Fruit fly (Drosophila melanogaster) whole organism, embryonic: ENCODE measurements around the gene CG3703.

ENCODE experiments used
- Aef1 ChIP-seq: fragments of 200-800 bp; sonication (Bioruptor generic); IDR thresholded peaks from 3 replicates; pipeline ENCODE4 v1.3.6; 2022; ENCODE audit warnings: missing biosample characterization, missing genetic modification characterization
- Asciz ChIP-seq: fragments of 200-800 bp; sonication (Bioruptor generic); optimal IDR thresholded peaks from 2 replicates; lab custom pipeline; 2017; ENCODE audit warnings: missing biosample characterization, mild to moderate bottlenecking, missing genetic modification characterization, missing genetic modification reagents
- Blimp-1 ChIP-seq: fragments of 200-800 bp; sonication (Bioruptor generic); optimal IDR thresholded peaks from 3 replicates; lab custom pipeline; 2018; ENCODE audit warnings: missing biosample characterization, missing genetic modification characterization, mild to moderate bottlenecking, moderate library complexity, missing genetic modification reagents
- CG10209 ChIP-seq: fragments of 200-800 bp; sonication (Bioruptor generic); optimal IDR thresholded peaks from 3 replicates; lab custom pipeline; 2017; ENCODE audit warnings: missing biosample characterization, mild to moderate bottlenecking, missing genetic modification characterization, missing genetic modification reagents
- CG10366 ChIP-seq: fragments of 200-800 bp; sonication (Bioruptor generic); IDR thresholded peaks from 2 replicates; pipeline ENCODE4 v1.3.6; 2022; ENCODE audit warnings: missing biosample characterization, missing genetic modification characterization
- CG10654 ChIP-seq: fragments of 200-800 bp; sonication (Bioruptor generic); optimal IDR thresholded peaks from 2 replicates; lab custom pipeline; 2016; ENCODE audit warnings: missing biosample characterization, missing genetic modification characterization
- CG11504 ChIP-seq: fragments of 200-800 bp; sonication (Bioruptor generic); optimal IDR thresholded peaks from 3 replicates; lab custom pipeline; 2019; ENCODE audit warnings: missing biosample characterization, mild to moderate bottlenecking, missing genetic modification characterization, moderate library complexity
- CG11696 ChIP-seq: fragments of 200-800 bp; sonication (Bioruptor generic); IDR thresholded peaks from 2 replicates; pipeline ENCODE4 v1.3.6; 2022; ENCODE audit warnings: missing biosample characterization, missing genetic modification characterization
- CG16779 ChIP-seq: fragments of 200-800 bp; sonication (Bioruptor generic); IDR thresholded peaks from 2 replicates; pipeline ENCODE4 v1.3.6; 2022; ENCODE audit warnings: missing biosample characterization, missing genetic modification characterization
- CG1792 ChIP-seq: fragments of 200-800 bp; sonication (Bioruptor generic); optimal IDR thresholded peaks from 2 replicates; lab custom pipeline; 2016; ENCODE audit warnings: missing biosample characterization, missing genetic modification characterization
- CG18011 ChIP-seq: fragments of 200-800 bp; sonication (Bioruptor generic); optimal IDR thresholded peaks from 2 replicates; lab custom pipeline; 2017; ENCODE audit warnings: missing biosample characterization, missing genetic modification characterization, mild to moderate bottlenecking, moderate library complexity, missing genotype
- CG2199 ChIP-seq: fragments of 200-800 bp; sonication (Bioruptor generic); IDR thresholded peaks from 3 replicates; pipeline ENCODE4 v1.3.6; 2022; ENCODE audit warnings: missing biosample characterization, missing genetic modification characterization
- CG31388 ChIP-seq: fragments of 200-800 bp; sonication (Bioruptor generic); optimal IDR thresholded peaks from 2 replicates; lab custom pipeline; 2016; ENCODE audit warnings: missing biosample characterization, missing genetic modification characterization
- CG4328 ChIP-seq: fragments of 200-800 bp; sonication (Bioruptor generic); optimal IDR thresholded peaks from 3 replicates; lab custom pipeline; 2017; ENCODE audit warnings: missing biosample characterization, missing genetic modification reagents, missing genetic modification characterization
- CG4404 ChIP-seq: fragments of 200-800 bp; sonication (Bioruptor generic); IDR thresholded peaks from 2 replicates; pipeline ENCODE4 v1.3.6; 2022; ENCODE audit warnings: missing biosample characterization, missing genetic modification characterization
- CG4424 ChIP-seq: fragments of 200-800 bp; sonication (Bioruptor generic); optimal IDR thresholded peaks from 3 replicates; lab custom pipeline; 2016; ENCODE audit warnings: missing biosample characterization, missing genetic modification characterization
- CG6272 ChIP-seq: fragments of 200-800 bp; sonication (Bioruptor generic); IDR thresholded peaks from 2 replicates; pipeline ENCODE4 v1.3.6; 2022; ENCODE audit warnings: missing biosample characterization, missing genetic modification characterization
- CG6683 ChIP-seq: fragments of 200-800 bp; sonication (Bioruptor generic); optimal IDR thresholded peaks from 2 replicates; lab custom pipeline; 2017; ENCODE audit warnings: missing biosample characterization, mild to moderate bottlenecking, missing genetic modification characterization, missing genetic modification reagents
- CG7987 ChIP-seq: fragments of 200-800 bp; sonication (Bioruptor generic); optimal IDR thresholded peaks from 2 replicates; lab custom pipeline; 2018; ENCODE audit warnings: missing biosample characterization, mild to moderate bottlenecking, missing genetic modification characterization, moderate library complexity
- CG8281 ChIP-seq: fragments of 200-800 bp; sonication (Bioruptor generic); optimal IDR thresholded peaks from 2 replicates; lab custom pipeline; 2018; ENCODE audit warnings: missing biosample characterization, mild to moderate bottlenecking, missing genetic modification characterization, moderate library complexity
- CG8765 ChIP-seq: fragments of 200-800 bp; sonication (Bioruptor generic); IDR thresholded peaks from 2 replicates; pipeline ENCODE4 v1.3.6; 2022; ENCODE audit warnings: missing biosample characterization, missing genetic modification characterization
- CG8944 ChIP-seq: fragments of 200-800 bp; sonication (Bioruptor generic); optimal IDR thresholded peaks from 3 replicates; lab custom pipeline; 2016; ENCODE audit warnings: missing biosample characterization, missing genetic modification characterization
- CG9215 ChIP-seq: fragments of 200-800 bp; sonication (Bioruptor generic); IDR thresholded peaks from 2 replicates; pipeline ENCODE4 v1.3.6; 2022; ENCODE audit warnings: missing biosample characterization, missing genetic modification characterization
- CG9727 ChIP-seq: fragments of 200-800 bp; sonication (Bioruptor generic); optimal IDR thresholded peaks from 3 replicates; lab custom pipeline; 2017; ENCODE audit warnings: missing biosample characterization, mild to moderate bottlenecking, missing genetic modification characterization
- CG9817 ChIP-seq: fragments of 200-800 bp; sonication (Bioruptor generic); optimal IDR thresholded peaks from 2 replicates; lab custom pipeline; 2018; ENCODE audit warnings: missing biosample characterization, mild to moderate bottlenecking, missing genetic modification characterization, moderate library complexity
- Chrac-16 ChIP-seq: fragments of 200-800 bp; sonication (Bioruptor generic); optimal IDR thresholded peaks from 3 replicates; lab custom pipeline; 2016; ENCODE audit warnings: missing biosample characterization, missing genetic modification characterization
- D19A ChIP-seq: fragments of 200-800 bp; optimal IDR thresholded peaks from 3 replicates; lab custom pipeline; 2019; ENCODE audit warnings: missing biosample characterization, mild to moderate bottlenecking, missing genetic modification characterization, moderate library complexity
- Dbx ChIP-seq: fragments of 200-800 bp; sonication (Bioruptor generic); IDR thresholded peaks from 3 replicates; pipeline ENCODE4 v1.3.6; 2022; ENCODE audit warnings: missing biosample characterization, missing genetic modification characterization
- Dll ChIP-seq: fragments of 200-800 bp; sonication (Bioruptor generic); IDR thresholded peaks from 4 replicates; pipeline ENCODE4 v1.3.6; 2022; ENCODE audit warnings: missing biosample characterization, missing genetic modification characterization; ENCODE audit not compliant: partially characterized antibody
- Dp ChIP-seq: fragments of 200-800 bp; sonication (Bioruptor generic); optimal IDR thresholded peaks from 2 replicates; lab custom pipeline; 2018; ENCODE audit warnings: missing biosample characterization, mild to moderate bottlenecking, missing genetic modification characterization, moderate library complexity
- ERR ChIP-seq: fragments of 200-800 bp; sonication (Bioruptor generic); optimal IDR thresholded peaks from 2 replicates; lab custom pipeline; 2016; ENCODE audit warnings: missing biosample characterization, missing genetic modification characterization
- HLH3B ChIP-seq: fragments of 200-800 bp; sonication (Bioruptor generic); IDR thresholded peaks from 2 replicates; pipeline ENCODE4 v1.3.6; 2022; ENCODE audit warnings: missing biosample characterization, missing genetic modification characterization
- MTF-1 ChIP-seq: fragments of 200-800 bp; sonication (Bioruptor generic); optimal IDR thresholded peaks from 2 replicates; lab custom pipeline; 2018; ENCODE audit warnings: missing biosample characterization, mild to moderate bottlenecking, missing genetic modification characterization, borderline replicate concordance
- Med ChIP-seq: fragments of 200-800 bp; sonication (Bioruptor generic); peaks from one replicate; lab custom pipeline; 2016; ENCODE audit warnings: missing biosample characterization, missing genetic modification characterization, mild to moderate bottlenecking, inconsistent platforms, moderate library complexity
- Mrtf ChIP-seq: fragments of 200-800 bp; sonication (Bioruptor generic); IDR thresholded peaks from 3 replicates; pipeline ENCODE4 v1.3.6; 2022; ENCODE audit warnings: missing biosample characterization, missing genetic modification characterization
- NfI ChIP-seq: fragments of 200-800 bp; sonication (Bioruptor generic); optimal IDR thresholded peaks from 3 replicates; lab custom pipeline; 2018; ENCODE audit warnings: missing biosample characterization, mild to moderate bottlenecking, missing genetic modification characterization, moderate library complexity
- Side ChIP-seq: fragments of 200-800 bp; sonication (Bioruptor generic); optimal IDR thresholded peaks from 2 replicates; lab custom pipeline; 2016; ENCODE audit warnings: missing biosample characterization, missing genetic modification characterization
- Six4 ChIP-seq: fragments of 200-800 bp; sonication (Bioruptor generic); optimal IDR thresholded peaks from 2 replicates; lab custom pipeline; 2016; ENCODE audit warnings: missing biosample characterization, missing genetic modification characterization
- Spps ChIP-seq: fragments of 200-800 bp; sonication (Bioruptor generic); optimal IDR thresholded peaks from 2 replicates; lab custom pipeline; 2018; ENCODE audit warnings: missing biosample characterization, mild to moderate bottlenecking, missing genetic modification characterization
- ara ChIP-seq: fragments of 200-800 bp; sonication (Bioruptor generic); IDR thresholded peaks from 2 replicates; pipeline ENCODE4 v1.3.6; 2022; ENCODE audit warnings: missing biosample characterization, missing genetic modification characterization
- chinmo ChIP-seq: fragments of 200-800 bp; sonication (Bioruptor generic); IDR thresholded peaks from 4 replicates; pipeline ENCODE4 v1.3.6; 2022; ENCODE audit warnings: missing biosample characterization, missing genetic modification characterization; ENCODE audit not compliant: partially characterized antibody
- chm ChIP-seq: fragments of 200-800 bp; sonication (Bioruptor generic); IDR thresholded peaks from 2 replicates; pipeline ENCODE4 v1.3.6; 2022; ENCODE audit warnings: missing biosample characterization, missing genetic modification characterization
- dysf ChIP-seq: fragments of 200-800 bp; sonication (Bioruptor generic); IDR thresholded peaks from 3 replicates; pipeline ENCODE4 v1.3.6; 2022; ENCODE audit warnings: missing biosample characterization, missing genetic modification characterization
- ham ChIP-seq: fragments of 200-800 bp; sonication (Bioruptor generic); IDR thresholded peaks from 2 replicates; pipeline ENCODE4 v1.3.6; 2022; ENCODE audit warnings: missing biosample characterization, missing genetic modification characterization
- ken ChIP-seq: fragments of 200-800 bp; sonication (Bioruptor generic); IDR thresholded peaks from 3 replicates; pipeline ENCODE4 v1.3.6; 2022; ENCODE audit warnings: missing biosample characterization, missing genetic modification characterization
- nau ChIP-seq: fragments of 200-800 bp; sonication (Bioruptor generic); optimal IDR thresholded peaks from 3 replicates; lab custom pipeline; 2017; ENCODE audit warnings: missing biosample characterization, mild to moderate bottlenecking, missing genetic modification characterization, missing genetic modification reagents
- so ChIP-seq: fragments of 200-800 bp; sonication (Bioruptor generic); IDR thresholded peaks from 3 replicates; pipeline ENCODE4 v1.3.6; 2022; ENCODE audit warnings: missing biosample characterization, missing genetic modification characterization
- sqz ChIP-seq: fragments of 200-800 bp; sonication (Bioruptor generic); optimal IDR thresholded peaks from 3 replicates; lab custom pipeline; 2018; ENCODE audit warnings: missing biosample characterization, mild to moderate bottlenecking, missing genetic modification characterization
- tap ChIP-seq: fragments of 200-800 bp; optimal IDR thresholded peaks from 3 replicates; lab custom pipeline; 2019; ENCODE audit warnings: missing biosample characterization, mild to moderate bottlenecking, missing genetic modification characterization, moderate library complexity
- tio ChIP-seq: fragments of 200-800 bp; sonication (Bioruptor generic); optimal IDR thresholded peaks from 2 replicates; lab custom pipeline; 2017; ENCODE audit warnings: missing biosample characterization, missing genetic modification characterization, inconsistent platforms
- zfh1 ChIP-seq: fragments of 200-800 bp; sonication (Bioruptor generic); IDR thresholded peaks from 3 replicates; pipeline ENCODE4 v1.3.6; 2022; ENCODE audit warnings: missing biosample characterization, missing genetic modification characterization

Gene CG3703

dm6 chrX:955873-956272 lies 10.3 kb upstream of the CG3703 start (continued):
- TF ChIP-seq CG1792 (GFP tag; lab: Kevin White, UChicago) (peak; percentile 39), Asciz (GFP tag; lab: Kevin White, UChicago) (peak; percentile 18), CG10654 (GFP tag; lab: Kevin White, UChicago) (peak; percentile 49), Spps (no peak), Aef1 (GFP tag; lab: Robert Waterston, UW) (peak; percentile 59; the same call in 2 of the 3 replicates), Mrtf (GFP tag; lab: Robert Waterston, UW) (peak; percentile 59; the same call in 2 of the 3 replicates), Dp (GFP tag; lab: Kevin White, UChicago) (no peak), CG18011 (GFP tag; lab: Kevin White, UChicago) (no peak), CG9215 (GFP tag; lab: Robert Waterston, UW) (peak; percentile 61), chm (peak; percentile 38; the same call in 1 of the 2 replicates), zfh1 (GFP tag; lab: Robert Waterston, UW) (peak; percentile 63; the same call in 1 of the 3 replicates), CG6683 (GFP tag; lab: Kevin White, UChicago) (peak; percentile 35), HLH3B (GFP tag; lab: Robert Waterston, UW) (peak; percentile 71), CG11696 (GFP tag; lab: Robert Waterston, UW) (no peak), Six4 (peak; percentile 39), ERR (no peak), CG4424 (GFP tag; lab: Kevin White, UChicago) (peak; percentile 51), Dll (GFP tag; lab: Robert Waterston, UW) (no peak), CG10209 (GFP tag; lab: Kevin White, UChicago) (peak; percentile 41), CG9727 (GFP tag; lab: Kevin White, UChicago) (peak; percentile 11), CG8765 (GFP tag; lab: Robert Waterston, UW) (no peak), tio (GFP tag; lab: Kevin White, UChicago) (peak; percentile 14), so (GFP tag; lab: Robert Waterston, UW) (0 out of 3 replicates have a peak, but pooled peaks have one; percentile 21), ham (GFP tag; lab: Robert Waterston, UW) (no peak), CG7987 (GFP tag; lab: Kevin White, UChicago) (no peak), CG6272 (GFP tag; lab: Robert Waterston, UW) (no peak), nau (GFP tag; lab: Kevin White, UChicago) (peak; percentile 18), sqz (no peak), CG31388 (GFP tag; lab: Kevin White, UChicago) (no peak), NfI (GFP tag; lab: Kevin White, UChicago) (peak; percentile 62), CG10366 (GFP tag; lab: Robert Waterston, UW) (peak; percentile 50; the same call in 1 of the 2 replicates), CG16779 (GFP tag; lab: Robert Waterston, UW) (no peak), Chrac-16 (GFP tag; lab: Kevin White, UChicago) (peak; percentile 17), CG4328 (no peak), ken (peak; percentile 43; the same call in 1 of the 3 replicates), CG8944 (GFP tag; lab: Kevin White, UChicago) (peak; percentile 55), dysf (GFP tag; lab: Robert Waterston, UW) (peak; percentile 72), Med (peak; percentile 93), CG2199 (no peak), Dbx (GFP tag; lab: Robert Waterston, UW) (peak; percentile 45; the same call in 1 of the 3 replicates), chinmo (GFP tag; lab: Robert Waterston, UW) (no peak), CG9817 (peak; percentile 44), ara (peak; percentile 48; the same call in 1 of the 2 replicates), MTF-1 (GFP tag; lab: Kevin White, UChicago) (peak; percentile 3), CG11504 (tag; lab: Kevin White, UChicago) (peak; percentile 76), CG8281 (tag; lab: Kevin White, UChicago) (peak; percentile 12), Side (GFP tag; lab: Kevin White, UChicago) (peak; percentile 16), tap (peak; percentile 52), CG4404 (GFP tag; lab: Robert Waterston, UW) (peak; percentile 23; the same call in 1 of the 2 replicates), D19A (tag; lab: Kevin White, UChicago) (peak; percentile 51), Blimp-1 (GFP tag; lab: Kevin White, UChicago) (peak; percentile 57)
